Fruit fly (Drosophila melanogaster): ENCODE measurements around the gene Rh2.

Rh2 gene

dm6 chr3R:18912782-18913331 is 13.6 kb downstream of the Rh2 start, which contains the start of gene Sgsh:
Gene Sgsh, minus strand, starts transcription at chr3R:18912922.
- TF ChIP-seq pan (optimal IDR thresholded peaks at IDR 0.05) = no peak
- no peak for TF ChIP-seq Dll (optimal IDR thresholded peaks at IDR 0.05)

dm6 chr3R:18913856-18914593 is 14.8 kb downstream of the Rh2 start:
- TF ChIP-seq CG8478 (optimal IDR thresholded peaks at IDR 0.05) (no peak), psq (optimal IDR thresholded peaks at IDR 0.05) (no peak), pan (optimal IDR thresholded peaks at IDR 0.05) (no peak), Dll (optimal IDR thresholded peaks at IDR 0.05) (no peak), usp (GFP tag; optimal IDR thresholded peaks at IDR 0.05) (no peak), EcR (GFP tag; optimal IDR thresholded peaks at IDR 0.05) (no peak)

DNA sequence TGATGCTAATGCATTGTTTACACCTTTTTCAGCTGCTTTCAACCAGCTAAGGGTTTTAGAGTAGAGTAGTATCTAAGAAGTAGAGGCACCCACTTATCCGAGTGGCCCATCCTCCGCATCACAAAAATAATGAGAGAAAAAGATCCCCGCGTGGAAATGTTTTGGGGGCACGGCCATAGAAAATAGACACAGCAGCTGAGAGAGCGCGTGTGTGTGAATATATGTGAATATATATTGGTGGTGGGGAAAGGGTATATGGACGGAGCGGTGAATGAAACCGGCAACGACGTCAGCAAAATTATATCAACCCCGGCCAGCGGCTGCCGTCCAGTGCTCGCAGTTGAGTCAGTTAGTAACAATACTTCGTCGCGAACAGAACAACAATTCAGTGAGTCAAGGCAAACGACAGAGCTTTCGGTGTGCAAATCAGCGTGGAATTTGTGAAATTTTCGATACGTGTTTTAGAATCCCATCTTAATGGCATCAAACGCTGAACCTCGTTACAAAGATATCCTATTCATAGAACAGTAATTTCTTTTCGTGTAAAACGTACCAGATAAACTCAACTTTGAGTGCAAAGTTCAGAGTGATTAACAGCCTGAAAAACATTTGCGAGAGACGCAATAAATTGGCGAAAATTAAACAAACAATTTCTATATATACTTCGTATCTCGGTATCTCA is 15.5 kb downstream of the Rh2 start, which contains the start of gene Xrp1:
TSS of gene Xrp1 (plus strand) at position 375 of the 682 bp plus-strand sequence.
- TF ChIP-seq EcR (GFP tag; optimal IDR thresholded peaks at IDR 0.05) = no peak
- TF ChIP-seq pan (optimal IDR thresholded peaks at IDR 0.05) = no peak
- no peak for TF ChIP-seq CG8478 (optimal IDR thresholded peaks at IDR 0.05)
- no peak for TF ChIP-seq psq (optimal IDR thresholded peaks at IDR 0.05)
- no peak for TF ChIP-seq Dll (optimal IDR thresholded peaks at IDR 0.05)
- no peak for TF ChIP-seq usp (GFP tag; optimal IDR thresholded peaks at IDR 0.05)

DNA sequence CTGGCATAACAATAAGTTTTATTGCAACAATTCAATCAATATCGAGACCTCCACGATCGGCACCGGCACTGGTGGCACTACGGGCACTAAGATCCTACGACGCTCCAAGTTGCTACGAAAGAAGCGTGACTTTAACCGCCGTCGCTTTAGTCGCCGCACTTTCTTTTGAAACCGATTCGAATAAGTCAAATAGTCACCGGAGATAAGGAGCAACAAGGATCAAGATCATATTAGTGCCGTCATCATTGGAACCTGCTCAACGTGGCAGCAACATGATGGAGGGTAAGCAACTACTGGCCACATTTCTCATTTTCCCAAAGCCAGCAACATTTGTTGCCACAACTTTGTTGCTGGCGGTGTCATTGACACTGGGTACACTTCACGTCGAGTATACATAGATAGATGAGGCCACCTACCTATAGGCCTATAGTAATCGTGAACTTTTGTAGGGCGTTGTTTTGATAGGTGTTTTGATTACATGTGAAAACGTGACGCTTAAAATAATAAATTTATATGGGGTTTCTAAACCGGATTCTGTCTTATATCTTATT is 16.5 kb downstream of the Rh2 start:
- no peak for TF ChIP-seq EcR (GFP tag; optimal IDR thresholded peaks at IDR 0.05)
- no peak for TF ChIP-seq usp (GFP tag; optimal IDR thresholded peaks at IDR 0.05)
- no peak for TF ChIP-seq psq (optimal IDR thresholded peaks at IDR 0.05)
- no peak for TF ChIP-seq pan (optimal IDR thresholded peaks at IDR 0.05)
- no peak for TF ChIP-seq CG8478 (optimal IDR thresholded peaks at IDR 0.05)
- no peak for TF ChIP-seq Dll (optimal IDR thresholded peaks at IDR 0.05)

- TF ChIP-seq Dll (optimal IDR thresholded peaks at IDR 0.05) (no peak), CG8478 (optimal IDR thresholded peaks at IDR 0.05) (no peak), usp (GFP tag; optimal IDR thresholded peaks at IDR 0.05) (no peak), pan (optimal IDR thresholded peaks at IDR 0.05) (no peak), EcR (GFP tag; optimal IDR thresholded peaks at IDR 0.05) (no peak), psq (optimal IDR thresholded peaks at IDR 0.05) (no peak)
Observed at dm6 chr3R:18916715-18917253, 17.6 kb downstream of the Rh2 start.

dm6 chr3R:18917976-18918871 is 19.0 kb downstream of the Rh2 start:
- TF ChIP-seq Dll (optimal IDR thresholded peaks at IDR 0.05) (no peak), CG8478 (optimal IDR thresholded peaks at IDR 0.05) (no peak), pan (optimal IDR thresholded peaks at IDR 0.05) (no peak), EcR (GFP tag; optimal IDR thresholded peaks at IDR 0.05) (peak in 1 of 2 experiments; percentile 13)

- TF ChIP-seq CG8478 (optimal IDR thresholded peaks at IDR 0.05) (no peak), usp (GFP tag; optimal IDR thresholded peaks at IDR 0.05) (no peak), psq (optimal IDR thresholded peaks at IDR 0.05) (no peak), pan (optimal IDR thresholded peaks at IDR 0.05) (no peak), Dll (optimal IDR thresholded peaks at IDR 0.05) (no peak), EcR (GFP tag; optimal IDR thresholded peaks at IDR 0.05) (no peak)
Observed at dm6 chr3R:18918872-18919339, 19.7 kb downstream of the Rh2 start.

- no peak for TF ChIP-seq Dll (optimal IDR thresholded peaks at IDR 0.05)
- TF ChIP-seq EcR (GFP tag; optimal IDR thresholded peaks at IDR 0.05) = no peak
- no peak for TF ChIP-seq psq (optimal IDR thresholded peaks at IDR 0.05)
- no peak for TF ChIP-seq usp (GFP tag; optimal IDR thresholded peaks at IDR 0.05)
- TF ChIP-seq CG8478 (optimal IDR thresholded peaks at IDR 0.05) = peak; percentile 62
Observed at dm6 chr3R:18923208-18923761, 24.1 kb downstream of the Rh2 start.

DNA sequence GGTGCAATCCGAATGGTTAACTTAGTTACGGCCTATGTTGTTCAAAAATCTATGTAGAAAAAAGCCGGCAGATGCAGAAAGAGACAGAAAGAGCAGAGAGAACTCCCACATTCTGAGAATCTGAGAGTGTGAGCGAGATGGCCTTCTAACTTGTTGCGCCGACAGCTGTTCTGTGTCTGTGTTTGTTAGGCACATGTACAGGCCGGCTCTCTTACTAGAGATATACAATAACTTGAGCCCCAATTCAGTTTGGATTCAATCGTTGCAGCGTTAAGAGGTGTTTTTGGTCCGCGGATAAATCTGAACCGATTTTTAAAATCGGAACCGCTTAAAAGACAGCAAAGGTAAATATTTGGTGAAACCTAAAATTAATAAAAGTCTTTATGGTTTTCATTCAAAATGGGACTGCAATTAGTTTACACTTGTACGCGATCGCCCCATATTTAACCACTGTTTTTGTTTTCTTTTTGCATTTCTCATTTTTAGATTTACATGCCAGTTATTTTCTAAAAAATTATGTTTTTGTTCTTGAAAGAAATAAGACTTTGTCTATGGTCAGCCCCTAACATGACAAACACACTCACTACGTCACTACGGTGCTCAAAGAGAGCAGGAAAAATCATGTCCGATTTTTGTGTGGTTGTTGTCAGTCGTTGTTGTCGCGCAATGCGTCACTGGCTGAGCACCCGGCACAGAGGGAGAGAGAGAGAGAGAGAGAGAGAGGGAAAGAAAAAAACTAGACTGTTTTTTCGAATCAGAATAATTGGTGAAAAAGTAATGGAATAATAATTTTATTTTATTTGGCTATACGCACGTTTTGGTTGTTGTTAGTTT is 24.8 kb downstream of the Rh2 start:
- TF ChIP-seq CG8478 (optimal IDR thresholded peaks at IDR 0.05) (peak; percentile 70), Dll (optimal IDR thresholded peaks at IDR 0.05) (no peak)

DNA sequence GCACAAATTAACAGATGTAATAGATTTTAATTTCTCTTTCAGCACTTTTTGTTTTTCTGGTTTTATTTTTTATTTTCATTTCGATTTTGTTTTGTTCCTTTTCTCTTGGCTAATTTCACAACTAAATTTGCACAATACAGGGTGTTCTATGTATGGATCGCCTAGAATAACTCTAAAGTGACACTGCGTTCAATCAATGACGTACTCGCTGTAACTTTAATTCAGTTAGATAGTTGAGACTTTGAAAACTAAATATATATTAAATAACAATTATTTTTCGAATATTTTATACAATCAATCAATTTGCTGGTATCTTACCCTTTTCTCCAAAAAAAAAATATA is 25.4 kb downstream of the Rh2 start:
- TF ChIP-seq EcR (GFP tag; optimal IDR thresholded peaks at IDR 0.05) (no peak), CG8478 (optimal IDR thresholded peaks at IDR 0.05) (no peak), Dll (optimal IDR thresholded peaks at IDR 0.05) (no peak), usp (GFP tag; optimal IDR thresholded peaks at IDR 0.05) (no peak), pan (optimal IDR thresholded peaks at IDR 0.05) (no peak), psq (optimal IDR thresholded peaks at IDR 0.05) (no peak)
